Fruit fly (Drosophila melanogaster) whole organism: Measurements from ENCODE around the gene CG2182.
A peak's percentile ranks its signal among the peaks of the same experiment; 100 is the strongest.

Source experiments
- CG8478 ChIP-seq: fragments of >200 bp; optimal IDR thresholded peaks from 2 replicates; lab custom pipeline; 2018; ENCODE audit warnings: inconsistent platforms
- Dll ChIP-seq: fragments of >200 bp; optimal IDR thresholded peaks from 2 replicates; lab custom pipeline; 2017
- psq ChIP-seq: fragments of >200 bp; optimal IDR thresholded peaks from 2 replicates; lab custom pipeline; 2017
- usp ChIP-seq: fragments of >200 bp; optimal IDR thresholded peaks from 2 replicates; lab custom pipeline; 2017; ENCODE audit warnings: missing biosample characterization, missing genetic modification characterization, mixed read lengths

DNA sequence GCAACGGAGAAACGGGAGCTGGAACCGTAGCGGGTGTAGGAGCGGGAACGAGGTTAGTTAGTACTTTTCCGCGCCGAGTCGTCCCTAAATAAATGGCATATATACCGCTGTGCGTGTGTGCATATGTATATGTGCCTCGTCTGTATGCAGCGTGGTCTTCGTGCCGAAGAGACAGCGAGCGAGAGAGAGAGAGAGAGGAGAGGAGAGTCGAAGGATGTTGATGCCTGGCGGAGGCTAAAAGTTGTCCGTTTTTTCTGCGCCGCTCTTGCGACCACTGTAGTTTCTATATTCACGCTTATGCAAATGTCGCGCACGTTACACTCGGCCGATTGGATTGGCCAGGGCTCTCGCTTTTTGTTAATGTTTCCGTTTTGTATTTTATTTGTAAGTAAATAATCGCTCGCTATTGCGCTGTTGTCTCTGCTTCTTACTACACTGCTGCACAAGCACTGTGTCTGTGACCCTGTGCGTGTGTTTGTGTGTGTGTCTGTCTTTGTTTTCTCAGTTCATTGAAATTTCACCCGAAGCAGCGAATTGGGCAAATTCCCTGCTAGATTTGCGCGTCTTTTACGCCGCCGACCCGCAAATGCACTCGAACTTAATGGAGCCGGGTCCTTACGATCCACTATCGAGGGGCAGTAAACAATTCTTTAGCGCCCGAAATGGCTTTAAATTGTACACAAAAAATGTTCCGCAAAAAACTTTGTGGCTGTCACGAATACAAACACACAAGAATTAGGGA lies 47.2 kb downstream of the CG2182 start, which contains the start of gene Rga:
- TF ChIP-seq psq (lab: Kevin White, UChicago) (no peak), usp (GFP tag; lab: Kevin White, UChicago) (no peak), Dll (lab: Kevin White, UChicago) (peak; percentile 11), CG8478 (no peak)
